Worm (Caenorhabditis elegans) whole organism, L3 larva: Measurements from ENCODE around the gene nhr-190.

Source experiments
- egl-5 ChIP-seq: fragments of 150-350 bp; optimal IDR thresholded peaks from 2 replicates; lab custom pipeline; 2017; ENCODE audit warnings: missing biosample characterization, missing genetic modification reagents, missing genetic modification characterization, inconsistent platforms
- nhr-25 ChIP-seq: sonication (generic microtip); optimal IDR thresholded peaks from 2 replicates; lab custom pipeline; 2017; ENCODE audit warnings: missing biosample characterization, missing genetic modification characterization
- pha-4 ChIP-seq: fragments of 150-350 bp; optimal IDR thresholded peaks from 2 replicates; lab custom pipeline; 2014; ENCODE audit warnings: missing biosample characterization, missing genetic modification reagents, missing genetic modification characterization
- pqm-1 ChIP-seq: fragments of 150-350 bp; optimal IDR thresholded peaks from 2 replicates; lab custom pipeline; 2017; ENCODE audit warnings: missing biosample characterization, missing genetic modification characterization, inconsistent platforms

ce11 chrV:682031-682430 lies 39.3 kb upstream of the nhr-190 start, which contains the start of gene srx-23:
- TF ChIP-seq egl-5 (tag; lab: Kevin White, UChicago) (no peak), nhr-25 (tag; lab: Kevin White, UChicago) (no peak), pqm-1 (no peak), pha-4 (tag; lab: Kevin White, UChicago) (no peak)
